Worm (Caenorhabditis elegans): Measurements from ENCODE around the gene baz-2.

baz-2 gene

ce11 chrIII:7642015-7642414, 13.8 kb downstream of the baz-2 start:
- no peak for TF ChIP-seq ztf-11 (tag; optimal IDR thresholded peaks at IDR 0.05)
- TF ChIP-seq nhr-67 (tag; optimal IDR thresholded peaks at IDR 0.05): no peak
- no peak for TF ChIP-seq unc-62 (GFP tag; optimal IDR thresholded peaks at IDR 0.05)
- no peak for TF ChIP-seq ceh-28 (tag; optimal IDR thresholded peaks at IDR 0.05)
- no peak for TF ChIP-seq elt-1 (tag; optimal IDR thresholded peaks at IDR 0.05)
- TF ChIP-seq nhr-43 (tag; optimal IDR thresholded peaks at IDR 0.05; ENCODE audit: poor library complexity, severe bottlenecking): peak; percentile 66
- no peak for TF ChIP-seq nhr-237 (tag; optimal IDR thresholded peaks at IDR 0.05)
- TF ChIP-seq daf-12 (tag; optimal IDR thresholded peaks at IDR 0.05): no peak
- TF ChIP-seq ZK546.5 (tag; optimal IDR thresholded peaks at IDR 0.05): no peak
- TF ChIP-seq nhr-76 (tag; optimal IDR thresholded peaks at IDR 0.05): no peak
- no peak for TF ChIP-seq nhr-77 (tag; optimal IDR thresholded peaks at IDR 0.05)
- TF ChIP-seq jun-1 (tag; optimal IDR thresholded peaks at IDR 0.05): no peak
- no peak for TF ChIP-seq fos-1 (tag; optimal IDR thresholded peaks at IDR 0.05)
- TF ChIP-seq fkh-10 (GFP tag; optimal IDR thresholded peaks at IDR 0.05): no peak
- no peak for TF ChIP-seq eor-1 (tag; optimal IDR thresholded peaks at IDR 0.05)
- peak; percentile 27 for TF ChIP-seq pqm-1 (tag; optimal IDR thresholded peaks at IDR 0.05)
- no peak for TF ChIP-seq ceh-16 (tag; optimal IDR thresholded peaks at IDR 0.05)
- no peak for TF ChIP-seq elt-3 (tag; optimal IDR thresholded peaks at IDR 0.05)
- no peak for TF ChIP-seq R02D3.7 (tag; optimal IDR thresholded peaks at IDR 0.05)
- TF ChIP-seq tbx-2 (tag; optimal IDR thresholded peaks at IDR 0.05): no peak
- no peak for TF ChIP-seq unc-39 (tag; optimal IDR thresholded peaks at IDR 0.05)
- TF ChIP-seq ama-1 (optimal IDR thresholded peaks at IDR 0.05): no peak
- TF ChIP-seq lin-15B (tag; optimal IDR thresholded peaks at IDR 0.05): no peak
- no peak for TF ChIP-seq nhr-11 (tag; optimal IDR thresholded peaks at IDR 0.05)
- peak; percentile 23 for TF ChIP-seq elt-2 (tag; optimal IDR thresholded peaks at IDR 0.05)
- peak; percentile 2 for TF ChIP-seq nhr-23 (tag; optimal IDR thresholded peaks at IDR 0.05)
- no peak for TF ChIP-seq fkh-2 (tag; optimal IDR thresholded peaks at IDR 0.05)
- TF ChIP-seq nhr-12 (tag; optimal IDR thresholded peaks at IDR 0.05): no peak
- TF ChIP-seq mdl-1 (tag; optimal IDR thresholded peaks at IDR 0.05): peak; percentile 45
- peak; percentile 13 for TF ChIP-seq nhr-25 (tag; optimal IDR thresholded peaks at IDR 0.05)
- TF ChIP-seq lin-39 (tag; optimal IDR thresholded peaks at IDR 0.05): no peak
- no peak for TF ChIP-seq mml-1 (tag; optimal IDR thresholded peaks at IDR 0.05)
- TF ChIP-seq zag-1 (tag; optimal IDR thresholded peaks at IDR 0.05): no peak
- no peak for TF ChIP-seq pha-4 (tag; optimal IDR thresholded peaks at IDR 0.05)
- no peak for TF ChIP-seq nfya-1 (tag; optimal IDR thresholded peaks at IDR 0.05; ENCODE audit: insufficient read depth)

- TF ChIP-seq ceh-28 (tag; optimal IDR thresholded peaks at IDR 0.05): no peak
- no peak for TF ChIP-seq sea-2 (GFP tag; optimal IDR thresholded peaks at IDR 0.05)
- no peak for TF ChIP-seq unc-39 (tag; optimal IDR thresholded peaks at IDR 0.05)
- TF ChIP-seq hmg-11 (tag; optimal IDR thresholded peaks at IDR 0.05): no peak
- no peak for TF ChIP-seq skn-1 (tag; optimal IDR thresholded peaks at IDR 0.05)
- TF ChIP-seq snpc-4 (tag; optimal IDR thresholded peaks at IDR 0.05): no peak
- TF ChIP-seq nfya-1 (tag; optimal IDR thresholded peaks at IDR 0.05; ENCODE audit: insufficient read depth): no peak
These were observed 14.5 kb downstream of the baz-2 start for ce11 chrIII:7641337-7641736.

- TF ChIP-seq daf-12 (tag; optimal IDR thresholded peaks at IDR 0.05): no peak
- no peak for TF ChIP-seq nhr-25 (tag; optimal IDR thresholded peaks at IDR 0.05)
- no peak for TF ChIP-seq ztf-11 (tag; optimal IDR thresholded peaks at IDR 0.05)
- TF ChIP-seq jun-1 (tag; optimal IDR thresholded peaks at IDR 0.05): no peak
- no peak for TF ChIP-seq ceh-28 (tag; optimal IDR thresholded peaks at IDR 0.05)
- no peak for TF ChIP-seq eor-1 (tag; optimal IDR thresholded peaks at IDR 0.05)
- TF ChIP-seq egl-5 (tag; optimal IDR thresholded peaks at IDR 0.05): no peak
- TF ChIP-seq nhr-76 (tag; optimal IDR thresholded peaks at IDR 0.05): no peak
- no peak for TF ChIP-seq ceh-16 (tag; optimal IDR thresholded peaks at IDR 0.05)
- TF ChIP-seq nfya-1 (tag; optimal IDR thresholded peaks at IDR 0.05; ENCODE audit: insufficient read depth): no peak
- no peak for TF ChIP-seq zag-1 (tag; optimal IDR thresholded peaks at IDR 0.05)
- TF ChIP-seq unc-39 (tag; optimal IDR thresholded peaks at IDR 0.05): no peak
- TF ChIP-seq fkh-2 (tag; optimal IDR thresholded peaks at IDR 0.05): no peak
- no peak for TF ChIP-seq fos-1 (tag; optimal IDR thresholded peaks at IDR 0.05)
- TF ChIP-seq ceh-82 (tag; optimal IDR thresholded peaks at IDR 0.05): no peak
- no peak for TF ChIP-seq R02D3.7 (tag; optimal IDR thresholded peaks at IDR 0.05)
These were observed 30.7 kb downstream of the baz-2 start, which contains the start of gene fbn-1 for ce11 chrIII:7625086-7625485. fbn-1 (plus strand) TSS chrIII:7625386.

Data from whole organism, L3 larva.